Worm (Caenorhabditis elegans): ENCODE data around the gene F42C5.3.

DNA sequence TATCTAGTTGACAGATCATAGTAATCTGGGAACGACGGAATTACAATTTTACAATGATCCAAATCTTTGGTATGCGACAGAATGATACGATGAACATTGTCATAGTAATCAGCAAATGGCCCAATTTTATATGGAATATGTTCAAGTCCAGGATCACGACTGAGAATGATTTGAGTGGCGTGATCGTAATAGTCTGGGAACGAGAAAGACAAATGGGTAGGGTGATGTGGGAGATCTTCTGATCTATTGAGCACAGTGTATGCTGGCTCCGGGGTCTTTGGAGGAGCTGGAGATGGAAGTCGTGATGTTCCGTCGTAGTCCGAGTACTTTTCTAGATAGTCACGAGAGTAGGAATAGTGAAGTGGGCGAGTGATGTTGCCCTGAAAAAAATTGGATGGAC is 36.5 kb upstream of the F42C5.3 start:
- TF ChIP-seq him-1 (tag; optimal IDR thresholded peaks at IDR 0.05) (no peak), dao-5 (tag; optimal IDR thresholded peaks at IDR 0.05) (no peak), W03F9.2 (tag; optimal IDR thresholded peaks at IDR 0.05) (no peak)

Measured in whole organism, L4/young adult.